Fruit fly (Drosophila melanogaster): ENCODE results near the gene CG5160.

dm6 chr2L:7430313-7430712 lies 31.8 kb upstream of the CG5160 start:
- TF ChIP-seq CG8478 (optimal IDR thresholded peaks at IDR 0.05) (no peak), CTCF (optimal IDR thresholded peaks at IDR 0.05) (no peak)
